Worm (Caenorhabditis elegans): ENCODE results near the gene ZK616.65.
"Not testable (repeated sequence)": the region's sequence is repeated elsewhere in the genome, so short reads cannot be mapped to it uniquely, and the experiment has no call there.

Gene ZK616.65

DNA sequence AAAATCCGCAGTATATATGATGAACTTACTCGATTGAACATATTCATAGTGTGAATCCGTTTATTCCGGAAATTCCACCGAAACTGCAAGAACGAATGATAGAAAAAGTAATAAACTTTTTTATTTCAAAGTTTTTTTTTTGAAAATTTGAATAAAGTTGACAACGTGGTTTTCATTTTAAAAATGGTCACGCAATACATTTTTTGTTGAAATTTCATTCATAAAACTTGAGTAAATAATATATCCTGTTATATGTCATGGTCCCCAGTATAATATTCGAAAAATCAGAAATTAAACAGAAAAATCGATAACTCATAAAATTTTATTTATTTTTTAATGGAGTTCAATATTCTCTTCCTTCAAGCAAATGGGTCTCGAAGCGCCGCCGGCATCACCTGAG lies at the start of gene ZK616.65:
Gene ZK616.65, minus strand, starts transcription at position 101 of the 400 bp plus-strand sequence.
- no peak for TF ChIP-seq nhr-23 (tag; optimal IDR thresholded peaks at IDR 0.05)
- TF ChIP-seq unc-39 (tag; optimal IDR thresholded peaks at IDR 0.05), result no peak
- no peak for TF ChIP-seq mml-1 (tag; optimal IDR thresholded peaks at IDR 0.05)
- no peak for TF ChIP-seq nhr-237 (tag; optimal IDR thresholded peaks at IDR 0.05)
- no peak for TF ChIP-seq egl-5 (tag; optimal IDR thresholded peaks at IDR 0.05)
- no peak for TF ChIP-seq pha-4 (tag; optimal IDR thresholded peaks at IDR 0.05)
- TF ChIP-seq ZK546.5 (tag; optimal IDR thresholded peaks at IDR 0.05), result no peak
- TF ChIP-seq nhr-67 (tag; optimal IDR thresholded peaks at IDR 0.05), result no peak
- TF ChIP-seq egl-27 (tag; optimal IDR thresholded peaks at IDR 0.05), result no peak
- no peak for TF ChIP-seq mdl-1 (tag; optimal IDR thresholded peaks at IDR 0.05)
- TF ChIP-seq ama-1 (optimal IDR thresholded peaks at IDR 0.05), result no peak
- no peak for TF ChIP-seq nhr-28 (tag; optimal IDR thresholded peaks at IDR 0.05)
- no peak for TF ChIP-seq eor-1 (tag; optimal IDR thresholded peaks at IDR 0.05)
- no peak for TF ChIP-seq fkh-2 (tag; optimal IDR thresholded peaks at IDR 0.05)
- TF ChIP-seq nhr-12 (tag; optimal IDR thresholded peaks at IDR 0.05), result no peak
- no peak for TF ChIP-seq elt-3 (tag; optimal IDR thresholded peaks at IDR 0.05)
- TF ChIP-seq nhr-76 (tag; optimal IDR thresholded peaks at IDR 0.05), result no peak
- no peak for TF ChIP-seq ceh-9 (tag; optimal IDR thresholded peaks at IDR 0.05)
- no peak for TF ChIP-seq ztf-11 (tag; optimal IDR thresholded peaks at IDR 0.05)
- no peak for TF ChIP-seq ztf-4 (tag; optimal IDR thresholded peaks at IDR 0.05)

DNA sequence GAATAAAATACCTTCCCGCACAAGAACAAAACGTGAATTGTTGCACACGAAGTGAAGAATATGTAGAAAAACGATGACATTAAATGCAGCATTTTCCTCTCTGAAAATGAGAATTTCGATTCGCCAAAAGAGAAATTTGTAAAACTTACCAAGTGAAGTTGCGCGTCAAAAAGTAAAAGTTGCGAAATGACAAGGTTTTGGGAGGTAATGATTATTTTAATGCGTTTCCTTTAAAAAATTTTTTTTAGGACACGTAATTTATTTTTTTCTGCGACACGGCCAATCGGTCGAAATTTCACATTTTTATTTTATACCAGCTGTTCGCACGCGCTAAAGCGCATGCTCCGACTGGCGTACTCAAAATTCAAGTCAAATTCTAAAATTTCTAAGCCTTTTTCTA lies 45.0 kb upstream of the ZK616.65 start, which contains the start of gene Y4C6A.3:
Gene Y4C6A.3, minus strand, starts transcription at position 101 of the 400 bp plus-strand sequence.
- TF ChIP-seq ztf-4, R02D3.7, nhr-76 (tag; optimal IDR thresholded peaks at IDR 0.05): not testable (repeated sequence)

DNA sequence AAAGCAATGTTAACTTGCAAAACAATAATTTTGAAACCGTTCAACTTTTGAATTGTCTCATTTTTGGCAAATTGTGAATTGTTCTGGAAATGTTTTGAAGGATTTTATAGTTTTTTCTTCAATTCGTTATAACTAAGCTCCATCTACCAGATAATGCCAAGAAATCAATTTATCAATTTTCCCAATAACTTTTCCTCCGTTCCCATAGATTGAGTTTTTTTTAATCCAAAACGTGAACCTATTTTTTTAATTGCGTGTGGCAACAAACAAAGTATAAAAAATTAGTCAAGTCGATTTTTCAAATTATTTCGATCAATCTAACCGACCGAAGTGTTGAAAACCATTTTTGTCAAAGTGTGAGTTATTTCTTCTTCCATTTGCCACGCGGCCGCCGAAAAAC lies 41.6 kb upstream of the ZK616.65 start, which contains the start of gene Y4C6A.4:
Gene Y4C6A.4, plus strand, starts transcription at position 301 of the 400 bp plus-strand sequence.
- TF ChIP-seq zag-1 (tag; optimal IDR thresholded peaks at IDR 0.05), result no peak
- TF ChIP-seq mdl-1 (tag; optimal IDR thresholded peaks at IDR 0.05), result no peak
- TF ChIP-seq elt-1 (tag; optimal IDR thresholded peaks at IDR 0.05), result no peak

DNA sequence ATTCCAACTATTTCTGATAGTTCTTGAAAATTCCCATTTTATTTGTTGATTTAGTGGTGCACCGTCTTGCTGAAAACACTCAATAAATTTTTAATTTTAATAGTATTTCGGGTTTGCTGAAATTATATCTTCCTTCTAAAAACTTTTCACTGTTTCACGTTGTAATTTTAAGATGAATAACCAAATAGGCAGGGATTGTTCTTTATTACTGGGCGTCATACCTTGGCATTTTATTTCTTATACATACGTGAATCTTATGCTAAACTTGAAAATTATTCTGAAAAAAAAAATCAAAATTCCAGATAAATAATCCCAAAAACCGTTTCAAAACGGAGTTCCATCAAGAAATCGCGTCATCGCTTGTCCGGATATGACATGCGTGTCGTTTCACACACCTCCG lies 27.7 kb upstream of the ZK616.65 start, which contains the start of gene mgl-3:
Gene mgl-3, plus strand, starts transcription at position 301 of the 400 bp plus-strand sequence.
- TF ChIP-seq unc-39 (tag; optimal IDR thresholded peaks at IDR 0.05) (no peak), fos-1 (tag; optimal IDR thresholded peaks at IDR 0.05) (no peak), snpc-4 (tag; optimal IDR thresholded peaks at IDR 0.05) (no peak), nhr-12 (tag; optimal IDR thresholded peaks at IDR 0.05) (no peak), ceh-82 (tag; optimal IDR thresholded peaks at IDR 0.05) (no peak), ceh-28 (tag; optimal IDR thresholded peaks at IDR 0.05) (no peak), lin-15B (tag; optimal IDR thresholded peaks at IDR 0.05) (no peak), nhr-25 (tag; optimal IDR thresholded peaks at IDR 0.05) (no peak), elt-2 (tag; optimal IDR thresholded peaks at IDR 0.05) (no peak), R02D3.7 (tag; optimal IDR thresholded peaks at IDR 0.05) (no peak), tbx-2 (tag; optimal IDR thresholded peaks at IDR 0.05) (no peak)

DNA sequence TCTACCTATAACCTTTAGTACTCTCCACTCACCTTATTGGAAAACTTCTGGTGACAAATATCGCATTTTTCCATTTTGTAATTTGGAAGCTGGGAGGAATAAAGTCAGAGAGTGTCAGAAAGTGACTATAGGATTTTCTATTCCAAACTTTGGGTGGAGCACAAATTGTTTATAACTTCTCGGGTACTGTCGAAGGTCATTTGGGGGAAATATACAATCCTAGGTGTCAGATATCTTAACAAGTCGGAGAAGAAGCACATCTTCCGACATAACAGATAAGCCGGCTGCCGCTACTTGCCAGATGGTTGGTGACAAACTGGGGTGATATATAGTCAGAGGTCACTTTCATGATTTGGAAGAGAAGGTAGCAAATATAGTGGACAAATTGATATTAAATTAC lies 8.1 kb upstream of the ZK616.65 start, which contains the start of gene ehn-3:
Gene ehn-3, minus strand, starts transcription at position 101 of the 400 bp plus-strand sequence.
- TF ChIP-seq nhr-12 (tag; optimal IDR thresholded peaks at IDR 0.05) (no peak), unc-62 (GFP tag; optimal IDR thresholded peaks at IDR 0.05) (no peak), pha-4 (tag; optimal IDR thresholded peaks at IDR 0.05) (no peak), elt-1 (tag; optimal IDR thresholded peaks at IDR 0.05) (no peak), egl-5 (tag; optimal IDR thresholded peaks at IDR 0.05) (no peak), nhr-77 (tag; optimal IDR thresholded peaks at IDR 0.05) (no peak), ZK546.5 (tag; optimal IDR thresholded peaks at IDR 0.05) (no peak), ceh-82 (tag; optimal IDR thresholded peaks at IDR 0.05) (no peak), aly-2 (tag; optimal IDR thresholded peaks at IDR 0.05) (no peak), daf-12 (tag; optimal IDR thresholded peaks at IDR 0.05) (no peak), pqm-1 (tag; optimal IDR thresholded peaks at IDR 0.05) (no peak), ztf-11 (tag; optimal IDR thresholded peaks at IDR 0.05) (no peak), nhr-67 (tag; optimal IDR thresholded peaks at IDR 0.05) (no peak)

All from whole organism, L3 larva.